Fruit fly (Drosophila melanogaster) whole organism, embryonic: ENCODE measurements around the gene Hr4.

Experiments used
- Adf1 ChIP-seq: fragments of 200-800 bp; sonication (Bioruptor generic); IDR thresholded peaks from 2 replicates; pipeline ENCODE4 v1.3.6; 2022; ENCODE audit warnings: missing biosample characterization, missing genetic modification characterization
- Bgb ChIP-seq: fragments of 200-800 bp; sonication (Bioruptor generic); IDR thresholded peaks from 2 replicates; pipeline ENCODE4 v1.3.6; 2022; ENCODE audit warnings: missing biosample characterization, missing genetic modification characterization; ENCODE audit not compliant: partially characterized antibody
- CG11085 ChIP-seq: fragments of 200-800 bp; sonication (Bioruptor generic); IDR thresholded peaks from 2 replicates; pipeline ENCODE4 v1.3.6; 2022; ENCODE audit warnings: missing biosample characterization, missing genetic modification characterization
- CG11504 ChIP-seq: fragments of 200-800 bp; sonication (Bioruptor generic); optimal IDR thresholded peaks from 3 replicates; lab custom pipeline; 2019; ENCODE audit warnings: missing biosample characterization, mild to moderate bottlenecking, missing genetic modification characterization, moderate library complexity
- CG12219 ChIP-seq: fragments of 200-800 bp; sonication (Bioruptor generic); optimal IDR thresholded peaks from 3 replicates; lab custom pipeline; 2018; ENCODE audit warnings: missing biosample characterization, mild to moderate bottlenecking, missing genetic modification characterization
- CG12942 ChIP-seq: fragments of 200-800 bp; sonication (Bioruptor generic); optimal IDR thresholded peaks from 3 replicates; lab custom pipeline; 2016; ENCODE audit warnings: missing biosample characterization, missing genetic modification characterization
- CG15011 ChIP-seq: fragments of 200-800 bp; sonication (Bioruptor generic); optimal IDR thresholded peaks from 3 replicates; lab custom pipeline; 2018; ENCODE audit warnings: missing biosample characterization, mild to moderate bottlenecking, missing genetic modification characterization
- CG15073 ChIP-seq: fragments of 200-800 bp; sonication (Bioruptor generic); optimal IDR thresholded peaks from 2 replicates; lab custom pipeline; 2016; ENCODE audit warnings: missing biosample characterization, missing genetic modification characterization
- CG17361 ChIP-seq: fragments of 200-800 bp; sonication (Bioruptor generic); IDR thresholded peaks from 3 replicates; pipeline ENCODE4 v1.3.6; 2022; ENCODE audit warnings: missing biosample characterization, missing genetic modification characterization
- CG2678 ChIP-seq: fragments of 200-800 bp; sonication (Bioruptor generic); optimal IDR thresholded peaks from 3 replicates; lab custom pipeline; 2019; ENCODE audit warnings: missing biosample characterization, mild to moderate bottlenecking, missing genetic modification characterization, moderate library complexity
- CG2712 ChIP-seq: fragments of 200-800 bp; optimal IDR thresholded peaks from 3 replicates; lab custom pipeline; 2019; ENCODE audit warnings: missing biosample characterization, mild to moderate bottlenecking, missing genetic modification characterization, moderate library complexity
- CG30020 ChIP-seq: fragments of 200-800 bp; optimal IDR thresholded peaks from 2 replicates; lab custom pipeline; 2019; ENCODE audit warnings: missing biosample characterization, mild to moderate bottlenecking, missing genetic modification characterization, moderate library complexity
- CG30431 ChIP-seq: fragments of 200-800 bp; sonication (Bioruptor generic); optimal IDR thresholded peaks from 2 replicates; lab custom pipeline; 2017; ENCODE audit warnings: missing biosample characterization, missing genetic modification characterization
- CG4730 ChIP-seq: fragments of 200-800 bp; sonication (Bioruptor generic); IDR thresholded peaks from 2 replicates; pipeline ENCODE4 v1.3.6; 2022; ENCODE audit warnings: missing biosample characterization, missing genetic modification characterization
- CG5953 ChIP-seq: fragments of 200-800 bp; sonication (Bioruptor generic); IDR thresholded peaks from 2 replicates; pipeline ENCODE4 v1.3.6; 2022; ENCODE audit warnings: missing biosample characterization, missing genetic modification characterization
- CG6654 ChIP-seq: fragments of 200-800 bp; sonication (Bioruptor generic); optimal IDR thresholded peaks from 2 replicates; lab custom pipeline; 2017; ENCODE audit warnings: missing biosample characterization, mild to moderate bottlenecking, missing genetic modification characterization
- CG7963 ChIP-seq: fragments of 200-800 bp; sonication (Bioruptor generic); IDR thresholded peaks from 3 replicates; pipeline ENCODE4 v1.3.6; 2022; ENCODE audit warnings: missing biosample characterization, missing genetic modification characterization; ENCODE audit not compliant: partially characterized antibody
- CG9609 ChIP-seq: fragments of 200-800 bp; sonication (Bioruptor generic); optimal IDR thresholded peaks from 3 replicates; lab custom pipeline; 2016; ENCODE audit warnings: missing biosample characterization, missing genetic modification characterization
- Dip2 ChIP-seq: fragments of 200-800 bp; sonication (Bioruptor generic); IDR thresholded peaks from 2 replicates; pipeline ENCODE4 v1.3.6; 2022; ENCODE audit warnings: missing biosample characterization, missing genetic modification characterization
- Dp ChIP-seq: fragments of 200-800 bp; sonication (Bioruptor generic); optimal IDR thresholded peaks from 2 replicates; lab custom pipeline; 2018; ENCODE audit warnings: missing biosample characterization, mild to moderate bottlenecking, missing genetic modification characterization, moderate library complexity
- E2f1 ChIP-seq: fragments of 200-800 bp; sonication (Bioruptor generic); IDR thresholded peaks from 2 replicates; pipeline ENCODE4 v1.3.6; 2022; ENCODE audit warnings: missing biosample characterization, missing genetic modification characterization
- ERR ChIP-seq: fragments of 200-800 bp; sonication (Bioruptor generic); optimal IDR thresholded peaks from 2 replicates; lab custom pipeline; 2016; ENCODE audit warnings: missing biosample characterization, missing genetic modification characterization
- Elba2 ChIP-seq: fragments of 200-800 bp; sonication (Bioruptor generic); optimal IDR thresholded peaks from 3 replicates; lab custom pipeline; 2016; ENCODE audit warnings: missing biosample characterization, missing genetic modification characterization
- Fer1 ChIP-seq: fragments of 200-800 bp; sonication (Bioruptor generic); optimal IDR thresholded peaks from 2 replicates; lab custom pipeline; 2017; ENCODE audit warnings: missing biosample characterization, mild to moderate bottlenecking, missing genetic modification characterization
- HHEX ChIP-seq: fragments of 200-800 bp; sonication (Bioruptor generic); optimal IDR thresholded peaks from 3 replicates; lab custom pipeline; 2017; ENCODE audit warnings: missing biosample characterization, mild to moderate bottlenecking, missing genetic modification characterization, missing genetic modification reagents
- Nf-YA ChIP-seq: fragments of 200-800 bp; sonication (Bioruptor generic); IDR thresholded peaks from 2 replicates; pipeline ENCODE4 v1.3.6; 2022; ENCODE audit warnings: missing biosample characterization, missing genetic modification characterization
- Nf-YB ChIP-seq: fragments of 200-800 bp; sonication (Bioruptor generic); optimal IDR thresholded peaks from 3 replicates; lab custom pipeline; 2019; ENCODE audit warnings: missing biosample characterization, mild to moderate bottlenecking, missing genetic modification characterization, moderate library complexity
- Nf-YC ChIP-seq: fragments of 200-800 bp; optimal IDR thresholded peaks from 3 replicates; lab custom pipeline; 2019; ENCODE audit warnings: missing biosample characterization, mild to moderate bottlenecking, missing genetic modification characterization, moderate library complexity
- Opbp ChIP-seq: fragments of 200-800 bp; sonication (Bioruptor generic); IDR thresholded peaks from 3 replicates; pipeline ENCODE4 v1.3.6; 2022; ENCODE audit warnings: missing biosample characterization, missing genetic modification characterization; ENCODE audit not compliant: partially characterized antibody
- Rfx ChIP-seq: fragments of 200-800 bp; sonication (Bioruptor generic); IDR thresholded peaks from 2 replicates; pipeline ENCODE4 v1.3.6; 2022; ENCODE audit warnings: missing biosample characterization, missing genetic modification characterization
- YL-1 ChIP-seq: fragments of 200-800 bp; sonication (Bioruptor generic); optimal IDR thresholded peaks from 3 replicates; lab custom pipeline; 2017; ENCODE audit warnings: missing biosample characterization, mild to moderate bottlenecking, missing genetic modification characterization
- ase ChIP-seq: fragments of 200-800 bp; sonication (Bioruptor generic); IDR thresholded peaks from 3 replicates; pipeline ENCODE4 v1.3.6; 2022; ENCODE audit warnings: missing biosample characterization, missing genetic modification characterization
- cas ChIP-seq: fragments of 200-800 bp; sonication (Bioruptor generic); IDR thresholded peaks from 2 replicates; pipeline ENCODE4 v1.3.6; 2022; ENCODE audit warnings: missing biosample characterization, missing genetic modification characterization
- danr ChIP-seq: fragments of 200-800 bp; sonication (Bioruptor generic); IDR thresholded peaks from 2 replicates; pipeline ENCODE4 v1.3.6; 2022; ENCODE audit warnings: missing biosample characterization, missing genetic modification characterization
- dimm ChIP-seq: fragments of 200-800 bp; sonication (Bioruptor generic); IDR thresholded peaks from 2 replicates; pipeline ENCODE4 v1.3.6; 2022; ENCODE audit warnings: missing biosample characterization, missing genetic modification characterization
- disco-r ChIP-seq: fragments of 200-800 bp; sonication (Bioruptor generic); optimal IDR thresholded peaks from 2 replicates; lab custom pipeline; 2016; ENCODE audit warnings: missing biosample characterization, missing genetic modification characterization
- en ChIP-seq: fragments of 200-800 bp; sonication (Bioruptor generic); optimal IDR thresholded peaks from 2 replicates; lab custom pipeline; 2016; ENCODE audit warnings: missing biosample characterization, missing genetic modification characterization
- eyg ChIP-seq: fragments of 200-800 bp; sonication (Bioruptor generic); optimal IDR thresholded peaks from 3 replicates; lab custom pipeline; 2016; ENCODE audit warnings: missing biosample characterization, missing genetic modification characterization
- ftz-f1 ChIP-seq: fragments of 200-800 bp; sonication (Bioruptor generic); optimal IDR thresholded peaks from 2 replicates; lab custom pipeline; 2016; ENCODE audit warnings: missing biosample characterization, missing genetic modification characterization
- lbe ChIP-seq: fragments of 200-800 bp; sonication (Bioruptor generic); optimal IDR thresholded peaks from 2 replicates; lab custom pipeline; 2016; ENCODE audit warnings: missing biosample characterization, mild to moderate bottlenecking, missing genetic modification characterization
- lilli ChIP-seq: fragments of 200-800 bp; sonication (Bioruptor generic); optimal IDR thresholded peaks from 3 replicates; lab custom pipeline; 2016; ENCODE audit warnings: missing biosample characterization, missing genetic modification characterization
- nom ChIP-seq: fragments of 200-800 bp; sonication (Bioruptor generic); optimal IDR thresholded peaks from 2 replicates; lab custom pipeline; 2017; ENCODE audit warnings: missing biosample characterization, missing genetic modification characterization, mild to moderate bottlenecking, moderate library complexity, missing genetic modification reagents
- prd ChIP-seq, 3 experiments: fragments of >200 bp in 2 of 3; fragments of 200-800 bp in 1 of 3; sonication (Bioruptor generic) in 1 of 3; optimal IDR thresholded peaks in 2 of 3; IDR thresholded peaks in 1 of 3; 2 replicates in 2 of 3; 3 replicates in 1 of 3; pipeline versions ENCODE4 v1.3.6 to Lab custom; 2017 to 2022; ENCODE audit warnings: missing biosample characterization in 1 of 3, missing genetic modification characterization in 1 of 3
- ro ChIP-seq: fragments of 200-800 bp; sonication (Bioruptor generic); IDR thresholded peaks from 2 replicates; pipeline ENCODE4 v1.3.6; 2022; ENCODE audit warnings: missing biosample characterization, missing genetic modification characterization
- scrt ChIP-seq: fragments of 200-800 bp; sonication (Bioruptor generic); optimal IDR thresholded peaks from 2 replicates; lab custom pipeline; 2018; ENCODE audit warnings: missing biosample characterization, mild to moderate bottlenecking, missing genetic modification characterization, moderate library complexity
- tna ChIP-seq: fragments of 200-800 bp; sonication (Bioruptor generic); IDR thresholded peaks from 2 replicates; pipeline ENCODE4 v1.3.6; 2022; ENCODE audit warnings: missing biosample characterization, missing genetic modification characterization; ENCODE audit not compliant: partially characterized antibody
- toy ChIP-seq: fragments of 200-800 bp; sonication (Bioruptor generic); IDR thresholded peaks from 2 replicates; pipeline ENCODE4 v1.3.6; 2022; ENCODE audit warnings: missing biosample characterization, missing genetic modification characterization
- vfl ChIP-seq: fragments of 200-800 bp; sonication (Bioruptor generic); optimal IDR thresholded peaks from 2 replicates; lab custom pipeline; 2016; ENCODE audit warnings: missing biosample characterization, missing genetic modification characterization
- yki ChIP-seq: fragments of >200 bp; optimal IDR thresholded peaks from 3 replicates; lab custom pipeline; 2018
- zen ChIP-seq: fragments of 200-800 bp; sonication (Bioruptor generic); optimal IDR thresholded peaks from 3 replicates; lab custom pipeline; 2018; ENCODE audit warnings: missing biosample characterization, mild to moderate bottlenecking, missing genetic modification characterization, moderate library complexity

Gene Hr4

dm6 chrX:1968581-1969258, 27.0 kb downstream of the Hr4 start (continued):
- no peak for TF ChIP-seq CG11085
- TF ChIP-seq scrt (GFP tag; lab: Kevin White, UChicago): peak; percentile 19
- peak; percentile 54 for TF ChIP-seq Fer1 (GFP tag; lab: Kevin White, UChicago)
- no peak for TF ChIP-seq eyg (GFP tag; lab: Kevin White, UChicago)
- no peak for TF ChIP-seq danr
- TF ChIP-seq Opbp (GFP tag; lab: Robert Waterston, UW): no peak
- TF ChIP-seq Dp (GFP tag; lab: Kevin White, UChicago): no peak
- TF ChIP-seq cas (GFP tag; lab: Robert Waterston, UW): no peak
- TF ChIP-seq vfl (GFP tag; lab: Kevin White, UChicago): no peak
- TF ChIP-seq YL-1 (GFP tag; lab: Kevin White, UChicago): no peak
- TF ChIP-seq Bgb: no peak
- no peak for TF ChIP-seq zen (tag; lab: Kevin White, UChicago)
- TF ChIP-seq lbe (GFP tag; lab: Kevin White, UChicago): no peak
- peak; percentile 65 for TF ChIP-seq CG17361 (GFP tag; lab: Robert Waterston, UW)
- TF ChIP-seq Elba2 (GFP tag; lab: Kevin White, UChicago): no peak
- TF ChIP-seq toy (GFP tag; lab: Robert Waterston, UW): no peak
- TF ChIP-seq CG15073 (GFP tag; lab: Kevin White, UChicago): no peak
- TF ChIP-seq ro (GFP tag; lab: Robert Waterston, UW): peak; percentile 28; the same call in 1 of the 2 replicates
- TF ChIP-seq prd (optimal IDR thresholded peaks at IDR 0.05; lab: Kevin White, UChicago): no peak
- peak; percentile 66; the same call in 2 of the 3 replicates for TF ChIP-seq prd (GFP tag; IDR thresholded peaks at IDR 0.05; lab: Robert Waterston, UW)
- TF ChIP-seq yki (lab: Kevin White, UChicago): no peak
- TF ChIP-seq CG11504 (tag; lab: Kevin White, UChicago): peak; percentile 83
- TF ChIP-seq CG30020 (tag; lab: Kevin White, UChicago): peak; percentile 4
- peak; percentile 57 for TF ChIP-seq HHEX (GFP tag; lab: Kevin White, UChicago)
- TF ChIP-seq Dip2 (GFP tag; lab: Robert Waterston, UW): no peak
- TF ChIP-seq CG2712 (tag; lab: Kevin White, UChicago): peak; percentile 66
- TF ChIP-seq CG6654 (GFP tag; lab: Kevin White, UChicago): peak; percentile 20
- TF ChIP-seq ftz-f1 (GFP tag; lab: Kevin White, UChicago): no peak
- TF ChIP-seq en (GFP tag; lab: Kevin White, UChicago): no peak
- TF ChIP-seq ERR (GFP tag; lab: Kevin White, UChicago): no peak
- no peak for TF ChIP-seq CG7963
- TF ChIP-seq Nf-YC (tag; lab: Kevin White, UChicago): peak; percentile 47
- TF ChIP-seq CG12942 (GFP tag; lab: Kevin White, UChicago): no peak
- peak; percentile 78 for TF ChIP-seq CG2678
- peak; percentile 6 for TF ChIP-seq disco-r (GFP tag; lab: Kevin White, UChicago)
- TF ChIP-seq E2f1 (GFP tag; lab: Robert Waterston, UW): 0 out of 2 replicates have a peak, but pooled peaks have one; percentile 19
- TF ChIP-seq CG30431 (GFP tag; lab: Kevin White, UChicago): peak; percentile 24
- TF ChIP-seq lilli (GFP tag; lab: Kevin White, UChicago): no peak
- TF ChIP-seq nom (GFP tag; lab: Kevin White, UChicago): peak; percentile 51
- TF ChIP-seq CG9609 (GFP tag; lab: Kevin White, UChicago): peak; percentile 38
- no peak for TF ChIP-seq CG4730 (GFP tag; lab: Robert Waterston, UW)
- TF ChIP-seq dimm: peak; percentile 24; the same call in 1 of the 2 replicates
- TF ChIP-seq Nf-YA (GFP tag; lab: Robert Waterston, UW): 0 out of 2 replicates have a peak, but pooled peaks have one; percentile 37
- TF ChIP-seq CG5953: peak; percentile 52; the same call in 1 of the 2 replicates
- 0 out of 3 replicates have a peak, but pooled peaks have one; percentile 46 for TF ChIP-seq ase (GFP tag; lab: Robert Waterston, UW)
- TF ChIP-seq Adf1 (GFP tag; lab: Robert Waterston, UW): peak; percentile 47
- TF ChIP-seq Rfx: no peak
- peak; percentile 39 for TF ChIP-seq Nf-YB (GFP tag; lab: Kevin White, UChicago)
- no peak for TF ChIP-seq tna
- TF ChIP-seq CG15011 (GFP tag; lab: Kevin White, UChicago): peak; percentile 3
- peak; percentile 71 for TF ChIP-seq CG12219 (GFP tag; lab: Kevin White, UChicago)
